Worm (Caenorhabditis elegans) whole organism, L2 larva: Measurements from ENCODE around the gene Y43C5A.3.

Source experiments
- C34F6.9 ChIP-seq: fragments of 150-350 bp; optimal IDR thresholded peaks from 2 replicates; lab custom pipeline; 2014; ENCODE audit warnings: missing biosample characterization, missing genetic modification characterization
- F13H6.1 ChIP-seq: sonication (generic microtip); optimal IDR thresholded peaks from 2 replicates; lab custom pipeline; 2016; ENCODE audit warnings: missing genetic modification characterization, missing compliant biosample characterization
- alr-1 ChIP-seq: fragments of 150-350 bp; optimal IDR thresholded peaks from 2 replicates; lab custom pipeline; 2014; ENCODE audit warnings: missing biosample characterization, missing genetic modification characterization
- aly-2 ChIP-seq: fragments of 150-350 bp; optimal IDR thresholded peaks from 2 replicates; lab custom pipeline; 2014; ENCODE audit warnings: missing biosample characterization, missing genetic modification characterization
- ama-1 ChIP-seq: fragments of 150-350 bp; optimal IDR thresholded peaks from 2 replicates; lab custom pipeline; 2018; ENCODE audit warnings: inconsistent platforms
- blmp-1 ChIP-seq: sonication (generic microtip); optimal IDR thresholded peaks from 2 replicates; lab custom pipeline; 2017; ENCODE audit warnings: missing genetic modification characterization, mild to moderate bottlenecking, missing compliant biosample characterization, antibody characterized with exemption, moderate library complexity; ENCODE audit not compliant: insufficient read depth
- ceh-82 ChIP-seq: fragments of 150-350 bp; optimal IDR thresholded peaks from 2 replicates; lab custom pipeline; 2014; ENCODE audit warnings: missing biosample characterization, missing genetic modification characterization
- crh-2 ChIP-seq: sonication (generic microtip); optimal IDR thresholded peaks from 2 replicates; lab custom pipeline; 2017; ENCODE audit warnings: missing biosample characterization, missing genetic modification characterization
- dmd-4 ChIP-seq: sonication (generic microtip); optimal IDR thresholded peaks from 2 replicates; lab custom pipeline; 2017; ENCODE audit warnings: missing biosample characterization, missing genetic modification characterization
- egl-27 ChIP-seq: sonication (generic microtip); optimal IDR thresholded peaks from 3 replicates; lab custom pipeline; 2017; ENCODE audit warnings: missing biosample characterization, missing genetic modification reagents, missing genetic modification characterization
- elt-1 ChIP-seq: fragments of 150-350 bp; optimal IDR thresholded peaks from 2 replicates; lab custom pipeline; 2014; ENCODE audit warnings: missing biosample characterization, missing genetic modification characterization
- elt-3 ChIP-seq: sonication (generic microtip); optimal IDR thresholded peaks from 2 replicates; lab custom pipeline; 2017; ENCODE audit warnings: missing biosample characterization, missing genetic modification characterization
- fos-1 ChIP-seq: fragments of 150-350 bp; optimal IDR thresholded peaks from 2 replicates; lab custom pipeline; 2014; ENCODE audit warnings: missing biosample characterization, missing genetic modification characterization
- gmeb-1 ChIP-seq: fragments of 150-350 bp; optimal IDR thresholded peaks from 2 replicates; lab custom pipeline; 2014; ENCODE audit warnings: missing biosample characterization, missing genetic modification characterization
- lin-11 ChIP-seq: fragments of 150-350 bp; sonication (generic microtip); optimal IDR thresholded peaks from 2 replicates; lab custom pipeline; 2014; ENCODE audit warnings: missing biosample characterization, missing genetic modification characterization, inconsistent platforms, mixed read lengths
- lin-13 ChIP-seq: fragments of 150-350 bp; optimal IDR thresholded peaks from 2 replicates; lab custom pipeline; 2014; ENCODE audit warnings: missing biosample characterization, missing genetic modification reagents, missing genetic modification characterization
- lin-39 ChIP-seq: fragments of 150-350 bp; optimal IDR thresholded peaks from 2 replicates; lab custom pipeline; 2014; ENCODE audit warnings: missing biosample characterization, missing genetic modification reagents, missing genetic modification characterization
- lsy-2 ChIP-seq, 2 experiments: fragments of 150-350 bp in 1 of 2; sonication (generic microtip) in 1 of 2; optimal IDR thresholded peaks; 2 replicates each; lab custom pipeline; 2014 to 2017; ENCODE audit warnings: missing biosample characterization in 2 of 2, missing genetic modification characterization in 2 of 2
- mab-5 ChIP-seq: fragments of 150-350 bp; optimal IDR thresholded peaks from 2 replicates; lab custom pipeline; 2014; ENCODE audit warnings: missing biosample characterization, missing genetic modification characterization
- mdl-1 ChIP-seq, 2 experiments: fragments of 150-350 bp in 1 of 2; sonication (generic microtip) in 1 of 2; optimal IDR thresholded peaks; 2 replicates each; lab custom pipeline; 2017; ENCODE audit warnings: missing biosample characterization in 2 of 2, missing genetic modification characterization in 2 of 2
- nhr-10 ChIP-seq: sonication (generic microtip); optimal IDR thresholded peaks from 2 replicates; lab custom pipeline; 2017; ENCODE audit warnings: missing biosample characterization, missing genetic modification characterization
- nhr-11 ChIP-seq: fragments of 150-350 bp; optimal IDR thresholded peaks from 2 replicates; lab custom pipeline; 2014; ENCODE audit warnings: missing biosample characterization, missing genetic modification characterization
- nhr-12 ChIP-seq: fragments of 150-350 bp; optimal IDR thresholded peaks from 2 replicates; lab custom pipeline; 2014; ENCODE audit warnings: missing biosample characterization, missing genetic modification characterization
- nhr-129 ChIP-seq: fragments of 150-350 bp; optimal IDR thresholded peaks from 2 replicates; lab custom pipeline; 2014; ENCODE audit warnings: missing biosample characterization, missing genetic modification characterization
- nhr-21 ChIP-seq: fragments of 150-350 bp; optimal IDR thresholded peaks from 2 replicates; lab custom pipeline; 2014; ENCODE audit warnings: missing biosample characterization, missing genetic modification characterization
- nhr-23 ChIP-seq: fragments of 150-350 bp; optimal IDR thresholded peaks from 2 replicates; lab custom pipeline; 2014; ENCODE audit warnings: missing biosample characterization, missing genetic modification reagents, missing genetic modification characterization
- nhr-237 ChIP-seq: fragments of 150-350 bp; optimal IDR thresholded peaks from 2 replicates; lab custom pipeline; 2014; ENCODE audit warnings: missing biosample characterization, missing genetic modification characterization
- nhr-25 ChIP-seq: fragments of 150-350 bp; sonication (generic microtip); optimal IDR thresholded peaks from 3 replicates; lab custom pipeline; 2014; ENCODE audit warnings: missing biosample characterization, missing genetic modification characterization
- nhr-6 ChIP-seq: fragments of 150-350 bp; optimal IDR thresholded peaks from 2 replicates; lab custom pipeline; 2014; ENCODE audit warnings: missing biosample characterization, missing genetic modification characterization
- nhr-77 ChIP-seq: fragments of 150-350 bp; optimal IDR thresholded peaks from 2 replicates; lab custom pipeline; 2014; ENCODE audit warnings: missing biosample characterization, missing genetic modification characterization
- peb-1 ChIP-seq: fragments of 150-350 bp; optimal IDR thresholded peaks from 2 replicates; lab custom pipeline; 2014; ENCODE audit warnings: missing biosample characterization, missing genetic modification characterization
- sem-4 ChIP-seq: fragments of 150-350 bp; optimal IDR thresholded peaks from 2 replicates; lab custom pipeline; 2014; ENCODE audit warnings: missing biosample characterization, missing genetic modification reagents, missing genetic modification characterization
- sma-3 ChIP-seq: sonication (generic microtip); optimal IDR thresholded peaks from 2 replicates; lab custom pipeline; 2016; ENCODE audit warnings: missing genetic modification reagents, missing genetic modification characterization, missing compliant biosample characterization
- sma-9 ChIP-seq, 2 experiments: fragments of 150-350 bp in 1 of 2; sonication (generic microtip) in 1 of 2; optimal IDR thresholded peaks; 2 replicates each; lab custom pipeline; 2014 to 2016; ENCODE audit warnings: missing genetic modification characterization in 2 of 2, mild to moderate bottlenecking in 1 of 2, missing biosample characterization in 1 of 2, missing compliant biosample characterization in 1 of 2, missing genetic modification reagents in 1 of 2, moderate library complexity in 1 of 2
- snpc-4 ChIP-seq: fragments of 150-350 bp; optimal IDR thresholded peaks from 2 replicates; lab custom pipeline; 2014; ENCODE audit warnings: missing biosample characterization, missing genetic modification characterization
- unc-39 ChIP-seq: fragments of 150-350 bp; optimal IDR thresholded peaks from 2 replicates; lab custom pipeline; 2014; ENCODE audit warnings: missing biosample characterization, missing genetic modification characterization
- unc-55 ChIP-seq: fragments of 150-350 bp; sonication (generic microtip); optimal IDR thresholded peaks from 3 replicates; lab custom pipeline; 2014; ENCODE audit warnings: missing biosample characterization, missing genetic modification reagents, missing genetic modification characterization
- unc-62 ChIP-seq: fragments of 150-350 bp; optimal IDR thresholded peaks from 2 replicates; lab custom pipeline; 2014; ENCODE audit warnings: missing biosample characterization, missing genetic modification reagents, missing genetic modification characterization
- ztf-11 ChIP-seq: sonication (generic microtip); optimal IDR thresholded peaks from 2 replicates; lab custom pipeline; 2017; ENCODE audit warnings: missing biosample characterization, missing genetic modification characterization
- ztf-4 ChIP-seq: fragments of 150-350 bp; optimal IDR thresholded peaks from 2 replicates; lab custom pipeline; 2014; ENCODE audit warnings: missing biosample characterization, missing genetic modification characterization

Y43C5A.3 gene

ce11 chrIV:10245666-10246210 lies 28.1 kb upstream of the Y43C5A.3 start, which contains the start of gene F01G10.10:
Gene F01G10.10 (plus strand): TSS chrIV:10246160.
- TF ChIP-seq sem-4 (tag; lab: Kevin White, UChicago) (no peak), mab-5 (tag; lab: Kevin White, UChicago) (no peak), crh-2 (tag; lab: Kevin White, UChicago) (peak; percentile 61), unc-62 (GFP tag; lab: Kevin White, UChicago) (no peak), snpc-4 (no peak), C34F6.9 (no peak), nhr-77 (tag; lab: Kevin White, UChicago) (no peak), aly-2 (no peak), elt-3 (tag; lab: Kevin White, UChicago) (no peak), lin-11 (tag; lab: Kevin White, UChicago) (no peak), ama-1 (lab: Kevin White, UChicago) (no peak), nhr-12 (tag; lab: Kevin White, UChicago) (no peak), lin-39 (tag; lab: Kevin White, UChicago) (no peak), sma-3 (peak; percentile 26), lsy-2 (tag; optimal IDR thresholded peaks at IDR 0.05; lab: Kevin White, UChicago) (peak in 1 of 2 experiments; percentile 36), ztf-11 (tag; lab: Kevin White, UChicago) (no peak), nhr-6 (tag; lab: Kevin White, UChicago) (no peak), nhr-25 (tag; lab: Kevin White, UChicago) (peak; percentile 45), gmeb-1 (no peak), mdl-1 (tag; optimal IDR thresholded peaks at IDR 0.05; lab: Kevin White, UChicago) (no peak), blmp-1 (tag; lab: Kevin White, UChicago) (peak; percentile 77), unc-55 (GFP tag; lab: Kevin White, UChicago) (no peak), nhr-129 (no peak)

DNA sequence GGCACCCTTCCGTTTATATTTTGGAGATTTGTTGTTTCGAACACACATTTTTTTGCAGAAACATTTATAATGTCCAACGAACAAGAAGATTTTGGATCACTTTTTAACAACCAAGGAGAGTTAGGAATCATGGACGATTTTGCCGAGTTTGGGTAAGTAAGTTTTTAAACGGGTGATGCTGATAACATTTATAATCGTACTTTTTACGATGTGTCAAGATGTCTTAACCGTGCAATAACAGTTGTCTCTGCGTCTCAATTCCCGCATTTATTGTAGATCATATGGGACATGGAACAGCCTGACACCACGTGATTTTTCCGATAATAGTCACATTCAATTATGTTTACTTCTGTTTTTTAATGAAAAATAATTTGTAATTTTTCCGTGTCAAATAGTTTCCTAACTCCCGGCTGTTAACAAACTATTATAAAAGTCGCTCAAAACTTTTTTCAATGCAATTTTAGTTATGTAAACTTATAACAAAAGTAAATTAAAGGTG lies 23.2 kb upstream of the Y43C5A.3 start, which contains the start of gene daf-14:
Gene daf-14 (plus strand): TSS at position 51 of the 499 bp plus-strand sequence.
- TF ChIP-seq ztf-11 (tag; lab: Kevin White, UChicago) (no peak), sma-9 (GFP tag; optimal IDR thresholded peaks at IDR 0.05; lab: Kevin White, UChicago) (peak; percentile 81), sma-9 (tag; optimal IDR thresholded peaks at IDR 0.05; lab: Kevin White, UChicago) (no peak), gmeb-1 (peak; percentile 21), crh-2 (tag; lab: Kevin White, UChicago) (peak; percentile 60), sma-3 (peak; percentile 61)

DNA sequence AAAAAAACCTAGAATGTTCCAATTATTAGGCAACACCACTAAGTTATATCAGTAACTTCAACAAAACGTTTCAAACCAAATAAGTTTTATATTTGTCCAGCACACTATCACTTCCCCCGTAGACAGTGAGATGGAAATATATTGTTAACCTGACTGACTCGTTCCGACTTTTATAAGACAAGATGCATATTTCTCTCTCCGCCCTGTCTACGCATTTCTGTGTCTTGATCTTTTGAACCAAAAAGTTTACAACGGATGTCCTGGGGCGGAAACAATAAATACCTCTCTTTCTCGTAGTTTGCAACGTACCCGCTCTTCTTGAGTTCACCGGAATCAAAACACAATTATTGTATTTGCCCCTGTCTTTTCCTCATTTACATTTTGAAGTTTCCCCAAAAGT lies 22.6 kb upstream of the Y43C5A.3 start:
- TF ChIP-seq sma-9 (GFP tag; optimal IDR thresholded peaks at IDR 0.05; lab: Kevin White, UChicago) (peak; percentile 30), sma-9 (tag; optimal IDR thresholded peaks at IDR 0.05; lab: Kevin White, UChicago) (no peak), mab-5 (tag; lab: Kevin White, UChicago) (no peak), nhr-21 (tag; lab: Kevin White, UChicago) (peak; percentile 8), nhr-6 (tag; lab: Kevin White, UChicago) (no peak), F13H6.1 (tag; lab: Kevin White, UChicago) (no peak), lin-39 (tag; lab: Kevin White, UChicago) (no peak), crh-2 (tag; lab: Kevin White, UChicago) (peak; percentile 24)
- TF ChIP-seq, all 48 proteins: peak for 3

- TF ChIP-seq nhr-6 (tag; lab: Kevin White, UChicago) = no peak
- TF ChIP-seq fos-1 (tag; lab: Kevin White, UChicago) = no peak
- no peak for TF ChIP-seq unc-55 (GFP tag; lab: Kevin White, UChicago)
- TF ChIP-seq crh-2 (tag; lab: Kevin White, UChicago) = no peak
- no peak for TF ChIP-seq ztf-4 (tag; lab: Kevin White, UChicago)
- no peak for TF ChIP-seq snpc-4
Measured at ce11 chrIV:10251764-10252163, 22.1 kb upstream of the Y43C5A.3 start.

DNA sequence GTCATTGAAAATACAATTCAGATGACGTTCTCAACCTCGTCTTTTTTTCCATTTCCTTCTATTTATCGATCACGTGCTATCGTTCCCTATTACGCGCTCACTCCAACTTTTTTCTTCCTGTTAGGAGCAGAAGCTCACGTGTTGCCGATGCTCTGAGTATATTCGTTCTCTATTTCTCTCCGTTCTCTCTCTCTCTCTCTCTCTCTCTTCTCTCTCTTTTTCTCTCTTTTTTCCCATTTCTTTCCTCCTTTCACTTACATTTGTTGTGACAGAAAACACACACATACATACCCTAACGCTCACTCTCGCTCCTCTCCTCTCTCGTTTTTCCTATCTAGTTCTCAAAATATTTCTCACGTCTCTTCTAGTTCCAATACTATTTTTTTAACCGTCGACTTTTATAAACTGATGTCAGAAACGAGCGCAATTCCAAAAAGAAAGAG lies 21.5 kb upstream of the Y43C5A.3 start:
- TF ChIP-seq nhr-23 = no peak
- peak; percentile 12 for TF ChIP-seq nhr-10 (tag; lab: Kevin White, UChicago)
- peak; percentile 81 for TF ChIP-seq sem-4 (tag; lab: Kevin White, UChicago)
- no peak for TF ChIP-seq nhr-237 (tag; lab: Kevin White, UChicago)
- TF ChIP-seq unc-39 (tag; lab: Kevin White, UChicago) = no peak
- TF ChIP-seq ceh-82 (tag; lab: Kevin White, UChicago) = no peak
- TF ChIP-seq elt-1 (tag; lab: Kevin White, UChicago) = no peak
- TF ChIP-seq nhr-77 (tag; lab: Kevin White, UChicago) = no peak
- no peak for TF ChIP-seq alr-1 (tag; lab: Kevin White, UChicago)
- peak; percentile 31 for TF ChIP-seq nhr-11 (tag; lab: Kevin White, UChicago)
- TF ChIP-seq ama-1 (lab: Kevin White, UChicago) = peak; percentile 38
- TF ChIP-seq unc-55 (GFP tag; lab: Kevin White, UChicago) = peak; percentile 89
- TF ChIP-seq blmp-1 (tag; lab: Kevin White, UChicago) = peak; percentile 92
- TF ChIP-seq nhr-6 (tag; lab: Kevin White, UChicago) = peak; percentile 93
- peak; percentile 65 to 92 for TF ChIP-seq lsy-2 (tag; optimal IDR thresholded peaks at IDR 0.05; lab: Kevin White, UChicago)
- no peak for TF ChIP-seq dmd-4 (tag; lab: Kevin White, UChicago)
- TF ChIP-seq lin-39 (tag; lab: Kevin White, UChicago) = no peak
- peak; percentile 56 for TF ChIP-seq lin-13 (GFP tag; lab: Kevin White, UChicago)
- TF ChIP-seq egl-27 = peak; percentile 89
- TF ChIP-seq fos-1 (tag; lab: Kevin White, UChicago) = peak; percentile 81
- TF ChIP-seq nhr-12 (tag; lab: Kevin White, UChicago) = peak; percentile 33
- no peak for TF ChIP-seq peb-1 (tag; lab: Kevin White, UChicago)
- TF ChIP-seq C34F6.9 = peak; percentile 98
- TF ChIP-seq aly-2 = no peak
- TF ChIP-seq mab-5 (tag; lab: Kevin White, UChicago) = peak; percentile 75
- TF ChIP-seq nhr-21 (tag; lab: Kevin White, UChicago) = peak; percentile 83
